Fruit fly (Drosophila melanogaster): ENCODE measurements around the gene eIF2beta.

eIF2beta gene

DNA sequence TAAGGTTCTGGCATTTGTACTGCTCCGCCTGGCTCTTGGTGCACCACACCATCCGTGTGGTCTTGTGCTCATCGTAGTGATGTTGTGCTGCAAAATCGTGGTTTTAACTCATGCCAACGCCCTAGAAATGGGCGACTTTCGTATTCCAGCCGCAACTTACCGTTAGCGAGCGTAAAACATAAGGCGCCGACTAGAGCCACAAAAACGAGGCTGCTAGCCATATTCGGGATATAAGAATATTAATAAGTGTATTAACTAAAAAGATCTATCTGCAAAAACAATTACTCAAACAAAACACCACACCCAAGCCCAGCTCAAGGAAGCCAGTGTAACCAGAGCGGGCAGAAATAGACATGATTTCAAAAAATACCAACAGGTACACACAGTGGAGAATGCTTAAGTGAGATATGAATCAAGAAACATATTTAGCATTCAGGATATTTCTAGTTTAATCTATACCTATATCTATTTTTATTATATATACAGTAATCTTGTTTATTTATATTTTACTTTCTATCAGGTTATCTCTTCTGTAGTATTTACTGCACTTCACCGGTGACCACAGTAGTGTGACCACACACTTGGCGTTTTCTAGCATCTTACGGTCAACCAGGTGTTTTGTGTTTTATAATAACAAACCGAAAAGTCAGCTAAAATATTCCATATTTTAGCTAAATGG is 7.0 kb upstream of the eIF2beta start, which contains the start of the genes Tsf2 and CG34242 (continued):
- no peak for TF ChIP-seq da (GFP tag; optimal IDR thresholded peaks at IDR 0.05)
- TF ChIP-seq ATbp (GFP tag; optimal IDR thresholded peaks at IDR 0.05), result peak; percentile 60
- TF ChIP-seq usp (GFP tag; optimal IDR thresholded peaks at IDR 0.05), result no peak
- TF ChIP-seq fd3F (GFP tag; optimal IDR thresholded peaks at IDR 0.05), result peak; percentile 6
- TF ChIP-seq nom (GFP tag; optimal IDR thresholded peaks at IDR 0.05), result peak; percentile 58
- peak; percentile 87 for TF ChIP-seq Taf1 (GFP tag; IDR thresholded peaks at IDR 0.05)
- TF ChIP-seq twi (tag; optimal IDR thresholded peaks at IDR 0.05), result peak; percentile 25
- TF ChIP-seq unc-4 (GFP tag; IDR thresholded peaks at IDR 0.05; ENCODE audit: partially characterized antibody), result no peak
- TF ChIP-seq CG1647 (GFP tag; optimal IDR thresholded peaks at IDR 0.05), result peak; percentile 22
- peak; percentile 81; the same call in 2 of the 3 replicates for TF ChIP-seq H15 (GFP tag; IDR thresholded peaks at IDR 0.05)
- no peak for TF ChIP-seq CG32767 (GFP tag; IDR thresholded peaks at IDR 0.05)
- peak; percentile 96 for TF ChIP-seq Awh (GFP tag; IDR thresholded peaks at IDR 0.05)
- TF ChIP-seq Six4 (GFP tag; optimal IDR thresholded peaks at IDR 0.05), result peak; percentile 71
- TF ChIP-seq ac (GFP tag; optimal IDR thresholded peaks at IDR 0.05), result no peak
- no peak for TF ChIP-seq grn (GFP tag; optimal IDR thresholded peaks at IDR 0.05)
- no peak for TF ChIP-seq eyg (GFP tag; optimal IDR thresholded peaks at IDR 0.05)
- peak in 1 of 2 experiments; percentile 33 for TF ChIP-seq Eip74EF (GFP tag; optimal IDR thresholded peaks at IDR 0.05)
- TF ChIP-seq Stat92E (GFP tag; optimal IDR thresholded peaks at IDR 0.05), result peak in 1 of 3 experiments; percentile 26
- TF ChIP-seq cas (GFP tag; IDR thresholded peaks at IDR 0.05), result peak; percentile 84
- TF ChIP-seq CG6689 (GFP tag; IDR thresholded peaks at IDR 0.05), result peak; percentile 97
- peak; percentile 24; the same call in 1 of the 2 replicates for TF ChIP-seq E2f2 (GFP tag; IDR thresholded peaks at IDR 0.05)
- TF ChIP-seq CG10543 (GFP tag; optimal IDR thresholded peaks at IDR 0.05), result peak; percentile 52
- no peak for TF ChIP-seq CG1603 (tag; optimal IDR thresholded peaks at IDR 0.05)
- TF ChIP-seq Vsx1 (GFP tag; optimal IDR thresholded peaks at IDR 0.05), result no peak
- TF ChIP-seq ap (GFP tag; IDR thresholded peaks at IDR 0.05), result peak; percentile 94
- no peak for TF ChIP-seq crc (GFP tag; optimal IDR thresholded peaks at IDR 0.05)
- peak; percentile 76 for TF ChIP-seq CG10147 (GFP tag; optimal IDR thresholded peaks at IDR 0.05)
- TF ChIP-seq PHDP (tag; optimal IDR thresholded peaks at IDR 0.05), result peak; percentile 6
- TF ChIP-seq CG8359 (GFP tag; optimal IDR thresholded peaks at IDR 0.05; ENCODE audit: borderline replicate concordance), result peak; percentile 45
- peak; percentile 63 for TF ChIP-seq CG4360 (GFP tag; IDR thresholded peaks at IDR 0.05)
- TF ChIP-seq ewg (GFP tag; optimal IDR thresholded peaks at IDR 0.05), result no peak
- TF ChIP-seq ash1 (GFP tag; optimal IDR thresholded peaks at IDR 0.05), result no peak
- TF ChIP-seq Trl (optimal IDR thresholded peaks at IDR 0.05), result no peak
- TF ChIP-seq Trl (GFP tag; optimal IDR thresholded peaks at IDR 0.05), result no peak
- TF ChIP-seq CG15601 (tag; optimal IDR thresholded peaks at IDR 0.05), result peak; percentile 22
- no peak for TF ChIP-seq CG17912 (GFP tag; optimal IDR thresholded peaks at IDR 0.05)
- peak in 1 of 2 experiments; percentile 6 for TF ChIP-seq dpn (GFP tag; optimal IDR thresholded peaks at IDR 0.05)
- peak; percentile 26 for TF ChIP-seq CG4617 (GFP tag; optimal IDR thresholded peaks at IDR 0.05; ENCODE audit: borderline replicate concordance)
- TF ChIP-seq Dip2 (GFP tag; IDR thresholded peaks at IDR 0.05), result no peak
- no peak for TF ChIP-seq CG16863 (GFP tag; optimal IDR thresholded peaks at IDR 0.05)
- TF ChIP-seq C15 (GFP tag; IDR thresholded peaks at IDR 0.05), result peak; percentile 79
- TF ChIP-seq onecut (GFP tag; IDR thresholded peaks at IDR 0.05), result peak; percentile 50; the same call in 1 of the 2 replicates
- TF ChIP-seq CG4404 (GFP tag; IDR thresholded peaks at IDR 0.05), result peak; percentile 78
- no peak for TF ChIP-seq Dref (GFP tag; IDR thresholded peaks at IDR 0.05)
- no peak for TF ChIP-seq CG1529 (GFP tag; optimal IDR thresholded peaks at IDR 0.05)
- TF ChIP-seq luna (GFP tag; optimal IDR thresholded peaks at IDR 0.05), result no peak
- no peak for TF ChIP-seq HLH4C (GFP tag; IDR thresholded peaks at IDR 0.05; ENCODE audit: partially characterized antibody)
- TF ChIP-seq HLH54F (GFP tag; optimal IDR thresholded peaks at IDR 0.05), result no peak
- TF ChIP-seq NfI (GFP tag; optimal IDR thresholded peaks at IDR 0.05), result no peak
- TF ChIP-seq Rfx (GFP tag; IDR thresholded peaks at IDR 0.05), result peak; percentile 96
